Worm (Caenorhabditis elegans): ENCODE data around the gene C46C2.3.
"Not testable (repeated sequence)": the region's sequence is repeated elsewhere in the genome, so short reads cannot be mapped to it uniquely, and the experiment has no call there.

C46C2.3 gene

ce11 chrIV:9232421-9233141, 7.7 kb downstream of the C46C2.3 start, which contains the start of gene Y11D7A.3:
Y11D7A.3 (plus strand) TSS chrIV:9233091.
- no peak for TF ChIP-seq unc-62 (GFP tag; optimal IDR thresholded peaks at IDR 0.05)

ce11 chrIV:9239151-9239550, 14.2 kb downstream of the C46C2.3 start:
- no peak for TF ChIP-seq unc-62 (GFP tag; optimal IDR thresholded peaks at IDR 0.05)

ce11 chrIV:9243670-9244069, 18.7 kb downstream of the C46C2.3 start, which contains the start of gene rab-28:
rab-28 (minus strand) TSS chrIV:9244012.
- no peak for TF ChIP-seq unc-62 (GFP tag; optimal IDR thresholded peaks at IDR 0.05)

- no peak for TF ChIP-seq unc-62 (GFP tag; optimal IDR thresholded peaks at IDR 0.05)
These were observed 20.5 kb downstream of the C46C2.3 start, which contains the start of gene Y11D7A.5 for ce11 chrIV:9245423-9245822. Y11D7A.5 (minus strand) TSS chrIV:9245523.

ce11 chrIV:9249219-9249618, 24.3 kb downstream of the C46C2.3 start, which contains the start of gene Y11D7A.7:
Y11D7A.7 (plus strand) TSS chrIV:9249519.
- not testable (repeated sequence) for TF ChIP-seq unc-62 (GFP tag; optimal IDR thresholded peaks at IDR 0.05)

ce11 chrIV:9251079-9251478, 26.2 kb downstream of the C46C2.3 start, which contains the start of gene Y11D7A.8:
Y11D7A.8 (plus strand) TSS chrIV:9251379.
- no peak for TF ChIP-seq unc-62 (GFP tag; optimal IDR thresholded peaks at IDR 0.05)

- no peak for TF ChIP-seq unc-62 (GFP tag; optimal IDR thresholded peaks at IDR 0.05)
These were observed 31.1 kb downstream of the C46C2.3 start, which contains the start of gene Y11D7A.9 for ce11 chrIV:9256017-9256416. Y11D7A.9 (minus strand) TSS chrIV:9256117.

ce11 chrIV:9256865-9257264, 31.9 kb downstream of the C46C2.3 start:
- no peak for TF ChIP-seq unc-62 (GFP tag; optimal IDR thresholded peaks at IDR 0.05)

ce11 chrIV:9258547-9258946, 33.6 kb downstream of the C46C2.3 start:
- TF ChIP-seq unc-62 (GFP tag; optimal IDR thresholded peaks at IDR 0.05): no peak

- no peak for TF ChIP-seq unc-62 (GFP tag; optimal IDR thresholded peaks at IDR 0.05)
These were observed 34.8 kb downstream of the C46C2.3 start, which contains the start of gene Y11D7A.10 for ce11 chrIV:9259687-9260086. Y11D7A.10 (minus strand) TSS chrIV:9259768.

ce11 chrIV:9260334-9260733, 35.4 kb downstream of the C46C2.3 start:
- TF ChIP-seq unc-62 (GFP tag; optimal IDR thresholded peaks at IDR 0.05): no peak

ce11 chrIV:9260826-9261225, 35.9 kb downstream of the C46C2.3 start:
- no peak for TF ChIP-seq unc-62 (GFP tag; optimal IDR thresholded peaks at IDR 0.05)

- TF ChIP-seq unc-62 (GFP tag; optimal IDR thresholded peaks at IDR 0.05): no peak
These were observed 36.8 kb downstream of the C46C2.3 start, which contains the start of gene col-120 for ce11 chrIV:9261687-9262086. col-120 (minus strand) TSS chrIV:9261787.

ce11 chrIV:9262295-9262694, 37.4 kb downstream of the C46C2.3 start:
- no peak for TF ChIP-seq unc-62 (GFP tag; optimal IDR thresholded peaks at IDR 0.05)

- TF ChIP-seq unc-62 (GFP tag; optimal IDR thresholded peaks at IDR 0.05): no peak
These were observed 38.9 kb downstream of the C46C2.3 start, which contains the start of gene flh-1 for ce11 chrIV:9263812-9264320. flh-1 (minus strand) TSS chrIV:9264270.

ce11 chrIV:9264513-9264912, 39.6 kb downstream of the C46C2.3 start:
- TF ChIP-seq unc-62 (GFP tag; optimal IDR thresholded peaks at IDR 0.05): no peak

- TF ChIP-seq unc-62 (GFP tag; optimal IDR thresholded peaks at IDR 0.05): no peak
These were observed 41.5 kb downstream of the C46C2.3 start, which contains the start of gene Y11D7A.19 for ce11 chrIV:9266464-9266863. Y11D7A.19 (minus strand) TSS chrIV:9266564.

Data from whole organism, dauer.